Fruit fly (Drosophila melanogaster) whole organism, embryonic: ENCODE results near the gene Pino.

ENCODE experiments used
- Adf1 ChIP-seq: fragments of 200-800 bp; sonication (Bioruptor generic); IDR thresholded peaks from 2 replicates; pipeline ENCODE4 v1.3.6; 2022; ENCODE audit warnings: missing biosample characterization, missing genetic modification characterization
- Blimp-1 ChIP-seq: fragments of 200-800 bp; sonication (Bioruptor generic); optimal IDR thresholded peaks from 3 replicates; lab custom pipeline; 2018; ENCODE audit warnings: missing biosample characterization, missing genetic modification characterization, mild to moderate bottlenecking, moderate library complexity, missing genetic modification reagents
- Bteb2 ChIP-seq: fragments of 200-800 bp; sonication (Bioruptor generic); optimal IDR thresholded peaks from 2 replicates; lab custom pipeline; 2016; ENCODE audit warnings: missing biosample characterization, missing genetic modification characterization
- CG10462 ChIP-seq: fragments of 200-800 bp; sonication (Bioruptor generic); optimal IDR thresholded peaks from 2 replicates; lab custom pipeline; 2016; ENCODE audit warnings: missing biosample characterization, missing genetic modification characterization
- CG11560 ChIP-seq: fragments of 200-800 bp; sonication (Bioruptor generic); IDR thresholded peaks from 3 replicates; pipeline ENCODE4 v1.3.6; 2022; ENCODE audit warnings: missing biosample characterization, missing genetic modification characterization
- CG13624 ChIP-seq: fragments of 200-800 bp; sonication (Bioruptor generic); optimal IDR thresholded peaks from 2 replicates; lab custom pipeline; 2016; ENCODE audit warnings: missing biosample characterization, missing genetic modification characterization
- CG13894 ChIP-seq: fragments of 200-800 bp; sonication (Bioruptor generic); optimal IDR thresholded peaks from 3 replicates; lab custom pipeline; 2018; ENCODE audit warnings: missing biosample characterization, mild to moderate bottlenecking, missing genetic modification characterization, moderate library complexity
- CG14014 ChIP-seq: fragments of 200-800 bp; sonication (Bioruptor generic); IDR thresholded peaks from 2 replicates; pipeline ENCODE4 v1.3.6; 2022; ENCODE audit warnings: missing biosample characterization, missing genetic modification characterization
- CG17912 ChIP-seq: fragments of 200-800 bp; sonication (Bioruptor generic); optimal IDR thresholded peaks from 2 replicates; lab custom pipeline; 2018; ENCODE audit warnings: missing biosample characterization, mild to moderate bottlenecking, missing genetic modification characterization
- CG18599 ChIP-seq: fragments of 200-800 bp; sonication (Bioruptor generic); optimal IDR thresholded peaks from 3 replicates; lab custom pipeline; 2017; ENCODE audit warnings: missing biosample characterization, missing genetic modification characterization, mild to moderate bottlenecking, moderate library complexity, missing genetic modification reagents
- CG30431 ChIP-seq: fragments of 200-800 bp; sonication (Bioruptor generic); optimal IDR thresholded peaks from 2 replicates; lab custom pipeline; 2017; ENCODE audit warnings: missing biosample characterization, missing genetic modification characterization
- CG32767 ChIP-seq: fragments of 200-800 bp; sonication (Bioruptor generic); IDR thresholded peaks from 2 replicates; pipeline ENCODE4 v1.3.6; 2022; ENCODE audit warnings: missing biosample characterization, missing genetic modification characterization
- CG33213 ChIP-seq: fragments of 200-800 bp; sonication (Bioruptor generic); optimal IDR thresholded peaks from 3 replicates; lab custom pipeline; 2016; ENCODE audit warnings: missing biosample characterization, missing genetic modification characterization
- CG3726 ChIP-seq: fragments of 200-800 bp; sonication (Bioruptor generic); IDR thresholded peaks from 3 replicates; pipeline ENCODE4, ENCODE4 v1.3.6; 2022; ENCODE audit warnings: missing biosample characterization, missing genetic modification characterization
- CG42726 ChIP-seq: fragments of 200-800 bp; sonication (Bioruptor generic); IDR thresholded peaks from 2 replicates; pipeline ENCODE4 v1.3.6; 2022; ENCODE audit warnings: missing biosample characterization, missing genetic modification characterization; ENCODE audit not compliant: partially characterized antibody
- CG4360 ChIP-seq: fragments of 200-800 bp; sonication (Bioruptor generic); IDR thresholded peaks from 2 replicates; pipeline ENCODE4 v1.3.6; 2022; ENCODE audit warnings: missing biosample characterization, missing genetic modification characterization
- CG4820 ChIP-seq: fragments of 200-800 bp; sonication (Bioruptor generic); optimal IDR thresholded peaks from 3 replicates; lab custom pipeline; 2016; ENCODE audit warnings: missing biosample characterization, missing genetic modification characterization
- CG6272 ChIP-seq: fragments of 200-800 bp; sonication (Bioruptor generic); IDR thresholded peaks from 2 replicates; pipeline ENCODE4 v1.3.6; 2022; ENCODE audit warnings: missing biosample characterization, missing genetic modification characterization
- CG7786 ChIP-seq: fragments of 200-800 bp; sonication (Bioruptor generic); optimal IDR thresholded peaks from 2 replicates; lab custom pipeline; 2016; ENCODE audit warnings: missing biosample characterization, missing genetic modification characterization
- D19B ChIP-seq: fragments of 200-800 bp; sonication (Bioruptor generic); optimal IDR thresholded peaks from 2 replicates; lab custom pipeline; 2017; ENCODE audit warnings: missing biosample characterization, mild to moderate bottlenecking, missing genetic modification characterization
- Dip3 ChIP-seq: fragments of 200-800 bp; sonication (Bioruptor generic); optimal IDR thresholded peaks from 3 replicates; lab custom pipeline; 2016; ENCODE audit warnings: missing biosample characterization, missing genetic modification characterization
- E2f2 ChIP-seq: fragments of 200-800 bp; sonication (Bioruptor generic); IDR thresholded peaks from 2 replicates; pipeline ENCODE4 v1.3.6; 2022; ENCODE audit warnings: missing biosample characterization, missing genetic modification characterization
- Ets65A ChIP-seq: fragments of 200-800 bp; sonication (Bioruptor generic); peaks from one replicate; lab custom pipeline; 2016; ENCODE audit warnings: missing biosample characterization, missing genetic modification characterization
- HLH3B ChIP-seq: fragments of 200-800 bp; sonication (Bioruptor generic); IDR thresholded peaks from 2 replicates; pipeline ENCODE4 v1.3.6; 2022; ENCODE audit warnings: missing biosample characterization, missing genetic modification characterization
- HLH54F ChIP-seq: fragments of 200-800 bp; sonication (Bioruptor generic); optimal IDR thresholded peaks from 3 replicates; lab custom pipeline; 2016; ENCODE audit warnings: missing biosample characterization, missing genetic modification characterization
- Hsf ChIP-seq: fragments of 200-800 bp; sonication (Bioruptor generic); optimal IDR thresholded peaks from 3 replicates; lab custom pipeline; 2016; ENCODE audit warnings: missing biosample characterization, missing genetic modification characterization
- Kr ChIP-seq: fragments of 200-800 bp; sonication (Bioruptor generic); optimal IDR thresholded peaks from 2 replicates; lab custom pipeline; 2017; ENCODE audit warnings: missing biosample characterization, mild to moderate bottlenecking, missing genetic modification characterization
- MBD-R2 ChIP-seq: fragments of 200-800 bp; sonication (Bioruptor generic); IDR thresholded peaks from 2 replicates; pipeline ENCODE4 v1.3.6; 2022; ENCODE audit warnings: missing biosample characterization, missing genetic modification characterization
- Med ChIP-seq: fragments of 200-800 bp; sonication (Bioruptor generic); peaks from one replicate; lab custom pipeline; 2016; ENCODE audit warnings: missing biosample characterization, missing genetic modification characterization, mild to moderate bottlenecking, inconsistent platforms, moderate library complexity
- NC2β ChIP-seq: fragments of 200-800 bp; sonication (Bioruptor generic); optimal IDR thresholded peaks from 2 replicates; lab custom pipeline; 2016; ENCODE audit warnings: missing biosample characterization, missing genetic modification characterization
- Nf-YB ChIP-seq: fragments of 200-800 bp; sonication (Bioruptor generic); optimal IDR thresholded peaks from 3 replicates; lab custom pipeline; 2019; ENCODE audit warnings: missing biosample characterization, mild to moderate bottlenecking, missing genetic modification characterization, moderate library complexity
- Rx ChIP-seq: fragments of 200-800 bp; sonication (Bioruptor generic); IDR thresholded peaks from 2 replicates; pipeline ENCODE4 v1.3.6; 2022; ENCODE audit warnings: missing biosample characterization, missing genetic modification characterization
- Ssrp ChIP-seq: fragments of 200-800 bp; sonication (Bioruptor generic); optimal IDR thresholded peaks from 2 replicates; lab custom pipeline; 2018; ENCODE audit warnings: missing biosample characterization, mild to moderate bottlenecking, missing genetic modification characterization, moderate library complexity
- abd-A ChIP-seq: fragments of 200-800 bp; sonication (Bioruptor generic); optimal IDR thresholded peaks from 3 replicates; lab custom pipeline; 2019; ENCODE audit warnings: missing biosample characterization, mild to moderate bottlenecking, missing genetic modification characterization, moderate library complexity
- aop ChIP-seq: fragments of 200-800 bp; sonication (Bioruptor generic); IDR thresholded peaks from 2 replicates; pipeline ENCODE4 v1.3.6; 2022; ENCODE audit warnings: missing biosample characterization, missing genetic modification characterization
- chif ChIP-seq, 2 experiments: fragments of 200-800 bp; sonication (Bioruptor generic); optimal IDR thresholded peaks; 3 replicates each; lab custom pipeline; 2016; ENCODE audit warnings: missing biosample characterization in 2 of 2, missing genetic modification characterization in 2 of 2
- chinmo ChIP-seq: fragments of 200-800 bp; sonication (Bioruptor generic); IDR thresholded peaks from 4 replicates; pipeline ENCODE4 v1.3.6; 2022; ENCODE audit warnings: missing biosample characterization, missing genetic modification characterization; ENCODE audit not compliant: partially characterized antibody
- en ChIP-seq: fragments of 200-800 bp; sonication (Bioruptor generic); optimal IDR thresholded peaks from 2 replicates; lab custom pipeline; 2016; ENCODE audit warnings: missing biosample characterization, missing genetic modification characterization
- exex ChIP-seq: fragments of 200-800 bp; sonication (Bioruptor generic); optimal IDR thresholded peaks from 4 replicates; lab custom pipeline; 2018; ENCODE audit warnings: missing biosample characterization, mild to moderate bottlenecking, missing genetic modification characterization, moderate library complexity
- hb ChIP-seq: fragments of 200-800 bp; sonication (Bioruptor generic); IDR thresholded peaks from 3 replicates; pipeline ENCODE4 v1.3.6; 2022; ENCODE audit warnings: missing biosample characterization, missing genetic modification characterization; ENCODE audit not compliant: partially characterized antibody
- nerfin-2 ChIP-seq: fragments of 200-800 bp; sonication (Bioruptor generic); IDR thresholded peaks from 2 replicates; pipeline ENCODE4 v1.3.6; 2022; ENCODE audit warnings: missing biosample characterization, missing genetic modification characterization; ENCODE audit not compliant: partially characterized antibody
- repo ChIP-seq: fragments of 200-800 bp; sonication (Bioruptor generic); optimal IDR thresholded peaks from 2 replicates; lab custom pipeline; 2016; ENCODE audit warnings: missing biosample characterization, missing genetic modification characterization
- row ChIP-seq: fragments of 200-800 bp; sonication (Bioruptor generic); IDR thresholded peaks from 3 replicates; pipeline ENCODE4 v1.3.6; 2022; ENCODE audit warnings: missing biosample characterization, missing genetic modification characterization
- sim ChIP-seq: fragments of 200-800 bp; sonication (Bioruptor generic); IDR thresholded peaks from 2 replicates; pipeline ENCODE4 v1.3.6; 2022; ENCODE audit warnings: missing biosample characterization, missing genetic modification characterization
- slp2 ChIP-seq: fragments of 200-800 bp; sonication (Bioruptor generic); optimal IDR thresholded peaks from 2 replicates; lab custom pipeline; 2016; ENCODE audit warnings: missing biosample characterization, missing genetic modification characterization
- tna ChIP-seq: fragments of 200-800 bp; sonication (Bioruptor generic); IDR thresholded peaks from 2 replicates; pipeline ENCODE4 v1.3.6; 2022; ENCODE audit warnings: missing biosample characterization, missing genetic modification characterization; ENCODE audit not compliant: partially characterized antibody
- trh ChIP-seq: fragments of 200-800 bp; sonication (Bioruptor generic); optimal IDR thresholded peaks from 2 replicates; lab custom pipeline; 2016; ENCODE audit warnings: missing biosample characterization, missing genetic modification characterization
- zen ChIP-seq: fragments of 200-800 bp; sonication (Bioruptor generic); optimal IDR thresholded peaks from 3 replicates; lab custom pipeline; 2018; ENCODE audit warnings: missing biosample characterization, mild to moderate bottlenecking, missing genetic modification characterization, moderate library complexity

Gene Pino

DNA sequence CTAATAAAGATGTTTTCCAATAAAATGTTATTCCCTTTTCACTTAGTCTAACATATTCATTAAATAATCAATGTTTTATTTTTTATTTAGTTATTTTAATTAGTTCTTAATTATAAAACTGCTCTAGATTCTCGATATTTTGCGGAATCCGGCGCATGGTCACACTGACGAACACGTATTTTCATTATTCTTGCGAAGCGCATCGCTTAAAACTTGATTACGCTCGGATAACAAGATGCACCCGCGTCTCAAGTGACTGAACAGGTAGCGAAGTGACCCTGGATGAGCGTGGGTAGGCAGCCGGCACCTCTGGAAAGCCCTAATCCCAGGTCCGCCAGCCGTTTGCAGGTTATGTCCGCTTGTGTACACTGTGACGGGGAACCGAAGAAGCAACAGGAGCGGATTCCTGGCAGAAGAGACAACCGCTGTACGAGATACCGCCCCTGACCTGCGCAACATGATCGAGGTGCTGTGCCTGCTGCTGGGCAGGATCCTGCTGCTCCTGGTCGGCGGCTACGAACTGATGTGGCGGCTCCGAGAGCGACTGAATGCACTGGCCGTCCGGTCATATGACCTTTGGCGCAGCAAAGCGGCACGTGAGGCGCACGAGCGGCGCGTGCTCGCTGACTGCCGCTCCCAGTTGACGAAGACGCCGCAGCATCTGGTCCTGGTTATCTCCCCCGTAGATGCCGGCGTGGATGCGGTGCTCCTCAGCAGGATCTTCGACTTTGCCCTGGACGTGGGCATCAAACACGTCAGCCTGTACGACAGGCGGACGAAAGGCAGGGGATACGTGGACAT, 30.0 kb upstream of the Pino start, which contains the start of gene Tango14 (continued):
- TF ChIP-seq CG13894 = no peak
- TF ChIP-seq chinmo = 0 out of 4 replicates have a peak, but pooled peaks have one; percentile 34
- TF ChIP-seq CG11560 = no peak
- no peak for TF ChIP-seq trh (GFP tag; lab: Kevin White, UChicago)
- TF ChIP-seq Dip3 (GFP tag; lab: Kevin White, UChicago) = no peak
- no peak for TF ChIP-seq CG10462 (GFP tag; lab: Kevin White, UChicago)
- no peak for TF ChIP-seq zen (tag; lab: Kevin White, UChicago)
- 0 out of 2 replicates have a peak, but pooled peaks have one; percentile 15 for TF ChIP-seq E2f2 (GFP tag; lab: Robert Waterston, UW)
- TF ChIP-seq NC2β (GFP tag; lab: Kevin White, UChicago) = no peak
- TF ChIP-seq hb (GFP tag; lab: Robert Waterston, UW) = 0 out of 3 replicates have a peak, but pooled peaks have one; percentile 52
- TF ChIP-seq CG17912 = no peak
- no peak for TF ChIP-seq slp2
- peak; percentile 55 for TF ChIP-seq MBD-R2
- TF ChIP-seq Kr = no peak
- no peak for TF ChIP-seq CG4820
- no peak for TF ChIP-seq CG18599 (GFP tag; lab: Kevin White, UChicago)
- no peak for TF ChIP-seq abd-A
- TF ChIP-seq CG30431 (GFP tag; lab: Kevin White, UChicago) = no peak
- peak; percentile 46; the same call in 1 of the 2 replicates for TF ChIP-seq tna (GFP tag; lab: Robert Waterston, UW)
- no peak for TF ChIP-seq CG4360 (GFP tag; lab: Robert Waterston, UW)
- TF ChIP-seq repo (GFP tag; lab: Kevin White, UChicago) = no peak
- TF ChIP-seq Ssrp = no peak
- TF ChIP-seq Blimp-1 (GFP tag; lab: Kevin White, UChicago) = no peak
- TF ChIP-seq Hsf (GFP tag; lab: Kevin White, UChicago) = no peak
- TF ChIP-seq sim (GFP tag; lab: Robert Waterston, UW) = no peak
- TF ChIP-seq nerfin-2 = peak; percentile 52; the same call in 1 of the 2 replicates

DNA sequence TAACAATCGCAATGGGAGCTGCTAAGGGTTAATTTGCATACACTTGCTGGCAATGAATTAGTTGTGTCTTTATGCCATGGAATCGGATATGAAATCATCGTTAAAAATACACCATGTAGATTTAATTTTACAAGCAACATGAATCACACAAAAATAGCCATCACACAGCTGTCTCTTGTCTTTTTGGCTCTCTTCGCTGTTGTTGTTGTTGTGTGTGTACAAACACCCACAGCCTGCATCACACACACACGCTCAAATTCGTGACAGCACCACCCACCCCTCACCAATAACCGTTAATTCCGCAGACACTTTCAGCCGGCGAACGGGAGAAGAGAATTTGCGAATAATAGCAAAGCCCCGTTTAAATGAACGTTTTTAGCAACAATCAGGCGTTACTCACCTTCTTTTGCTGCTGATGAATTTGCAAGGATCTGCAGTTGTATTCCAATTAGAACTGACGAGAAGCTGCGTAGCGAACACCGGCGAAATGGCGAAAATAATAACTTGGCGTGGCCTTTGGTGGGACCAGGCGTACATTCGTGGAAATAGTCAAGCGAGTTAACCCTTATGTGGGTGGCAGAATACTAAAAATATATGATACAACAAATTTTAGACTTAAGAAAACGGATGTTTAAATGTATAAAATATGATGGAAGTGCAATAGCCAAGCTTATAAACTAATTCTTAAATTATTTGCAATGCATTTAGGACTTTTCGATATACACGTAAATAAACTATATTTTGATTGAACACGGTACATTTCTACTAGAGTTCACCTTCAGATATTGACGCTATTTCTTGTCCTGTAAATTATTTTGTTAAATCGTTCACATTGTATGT, 29.1 kb upstream of the Pino start, which contains the start of gene capt:
Gene capt, minus strand, starts transcription at position 584 of the 840 bp plus-strand sequence.
- TF ChIP-seq Adf1 (GFP tag; lab: Robert Waterston, UW) (no peak), CG13624 (GFP tag; lab: Kevin White, UChicago) (peak; percentile 36), Ets65A (no peak), CG7786 (GFP tag; lab: Kevin White, UChicago) (peak; percentile 26), aop (GFP tag; lab: Robert Waterston, UW) (0 out of 2 replicates have a peak, but pooled peaks have one; percentile 8), exex (no peak), CG42726 (GFP tag; lab: Robert Waterston, UW) (peak; percentile 52; the same call in 1 of the 2 replicates), HLH54F (peak; percentile 16), CG6272 (GFP tag; lab: Robert Waterston, UW) (no peak), CG14014 (GFP tag; lab: Robert Waterston, UW) (no peak), Nf-YB (GFP tag; lab: Kevin White, UChicago) (no peak), Med (peak; percentile 84), HLH3B (GFP tag; lab: Robert Waterston, UW) (peak; percentile 23; the same call in 1 of the 2 replicates), zen (tag; lab: Kevin White, UChicago) (peak; percentile 17), chif (GFP tag; optimal IDR thresholded peaks at IDR 0.05; lab: Kevin White, UChicago) (peak in 1 of 2 experiments; percentile 38), en (GFP tag; lab: Kevin White, UChicago) (no peak), CG3726 (GFP tag; lab: Robert Waterston, UW) (no peak), row (GFP tag; lab: Robert Waterston, UW) (peak; percentile 94), Bteb2 (GFP tag; lab: Kevin White, UChicago) (no peak), D19B (GFP tag; lab: Kevin White, UChicago) (no peak), CG33213 (GFP tag; lab: Kevin White, UChicago) (no peak), Rx (peak; percentile 25; the same call in 1 of the 2 replicates), CG32767 (GFP tag; lab: Robert Waterston, UW) (no peak)
